Fruit fly (Drosophila melanogaster): ENCODE measurements around the gene NijA.

DNA sequence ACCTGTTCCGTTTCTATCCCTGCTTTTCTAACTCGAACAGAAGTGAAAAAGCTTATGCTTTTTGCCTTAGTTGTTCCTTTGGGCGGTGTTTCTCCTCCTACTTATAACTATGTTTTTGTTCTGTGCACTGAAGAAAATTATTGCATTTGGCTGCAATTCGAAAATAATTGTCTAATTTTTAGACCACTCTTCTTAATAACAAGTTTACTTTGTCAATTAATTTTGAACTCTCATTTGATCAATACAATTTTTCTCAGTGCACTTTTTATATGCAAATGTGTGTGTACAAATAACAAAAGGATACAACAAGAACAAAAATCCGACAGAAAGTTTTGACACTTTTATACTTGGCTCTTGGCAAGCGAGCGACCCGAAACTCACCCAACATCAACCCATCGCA is 38.4 kb upstream of the NijA start:
- TF ChIP-seq CG10669 (GFP tag; optimal IDR thresholded peaks at IDR 0.05) (no peak), pdm3 (GFP tag; optimal IDR thresholded peaks at IDR 0.05) (peak; percentile 60), CG6808 (GFP tag; optimal IDR thresholded peaks at IDR 0.05) (no peak), Lpt (GFP tag; optimal IDR thresholded peaks at IDR 0.05) (no peak), Eip78C (GFP tag) (peak; percentile 86), topi (GFP tag; optimal IDR thresholded peaks at IDR 0.05) (peak; percentile 30), cyc (GFP tag; optimal IDR thresholded peaks at IDR 0.05) (no peak), CG15336 (GFP tag; IDR thresholded peaks at IDR 0.05) (peak; percentile 71), CG10631 (GFP tag; optimal IDR thresholded peaks at IDR 0.05) (peak; percentile 40), CG7368 (GFP tag; optimal IDR thresholded peaks at IDR 0.05) (no peak), Blimp-1 (GFP tag; optimal IDR thresholded peaks at IDR 0.05) (no peak)
